Fruit fly (Drosophila melanogaster) Kc167 (cell line): Measurements from ENCODE around the gene CG43954.
A peak's percentile ranks its signal among the peaks of the same experiment; 100 is the strongest.

ENCODE experiments used
- Myc ChIP-seq: fragments of >200 bp; optimal IDR thresholded peaks from 2 replicates; lab custom pipeline; 2017; ENCODE audit warnings: missing external identifiers
- Sin3A ChIP-seq: fragments of >200 bp; optimal IDR thresholded peaks from 2 replicates; lab custom pipeline; 2018; ENCODE audit warnings: missing external identifiers
- h ChIP-seq: fragments of >200 bp; optimal IDR thresholded peaks from 3 replicates; lab custom pipeline; 2018; ENCODE audit warnings: missing external identifiers
- insv ChIP-seq: fragments of >200 bp; optimal IDR thresholded peaks from 3 replicates; lab custom pipeline; 2018; ENCODE audit warnings: missing external identifiers
- psq ChIP-seq: fragments of >200 bp; optimal IDR thresholded peaks from 2 replicates; lab custom pipeline; 2017; ENCODE audit warnings: missing external identifiers
- ttk ChIP-seq: sonication (Bioruptor generic); optimal IDR thresholded peaks from 2 replicates; lab custom pipeline; 2017; ENCODE audit warnings: missing external identifiers

The CG43954 gene

DNA sequence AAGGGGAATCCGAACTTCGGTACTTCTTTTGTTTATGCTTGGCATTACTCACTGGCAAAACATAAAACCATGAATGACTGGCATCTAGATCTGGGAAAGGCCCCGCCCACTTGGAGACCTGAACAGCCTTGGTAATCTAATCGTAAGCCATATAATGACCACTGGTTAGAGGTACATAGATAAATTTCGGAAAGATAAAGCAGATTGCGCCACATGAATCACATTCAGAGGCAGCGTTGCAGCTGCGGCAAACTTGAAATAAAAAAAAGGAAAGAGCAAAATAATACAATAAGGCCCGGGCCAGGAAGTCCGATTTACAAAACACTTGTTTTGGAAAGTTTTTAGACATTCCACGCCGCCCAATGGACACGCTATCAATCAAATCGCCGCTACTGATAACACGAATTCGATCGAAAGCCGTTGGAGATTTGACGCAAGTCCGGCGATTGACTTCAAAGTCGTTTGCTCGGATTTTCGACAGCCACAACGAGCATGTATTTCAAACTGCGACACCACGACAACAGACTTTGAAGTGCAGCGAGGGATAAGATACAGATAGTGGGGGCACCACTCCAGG, 47.2 kb downstream of the CG43954 start:
- no peak for TF ChIP-seq Sin3A (lab: Kevin White, UChicago)

DNA sequence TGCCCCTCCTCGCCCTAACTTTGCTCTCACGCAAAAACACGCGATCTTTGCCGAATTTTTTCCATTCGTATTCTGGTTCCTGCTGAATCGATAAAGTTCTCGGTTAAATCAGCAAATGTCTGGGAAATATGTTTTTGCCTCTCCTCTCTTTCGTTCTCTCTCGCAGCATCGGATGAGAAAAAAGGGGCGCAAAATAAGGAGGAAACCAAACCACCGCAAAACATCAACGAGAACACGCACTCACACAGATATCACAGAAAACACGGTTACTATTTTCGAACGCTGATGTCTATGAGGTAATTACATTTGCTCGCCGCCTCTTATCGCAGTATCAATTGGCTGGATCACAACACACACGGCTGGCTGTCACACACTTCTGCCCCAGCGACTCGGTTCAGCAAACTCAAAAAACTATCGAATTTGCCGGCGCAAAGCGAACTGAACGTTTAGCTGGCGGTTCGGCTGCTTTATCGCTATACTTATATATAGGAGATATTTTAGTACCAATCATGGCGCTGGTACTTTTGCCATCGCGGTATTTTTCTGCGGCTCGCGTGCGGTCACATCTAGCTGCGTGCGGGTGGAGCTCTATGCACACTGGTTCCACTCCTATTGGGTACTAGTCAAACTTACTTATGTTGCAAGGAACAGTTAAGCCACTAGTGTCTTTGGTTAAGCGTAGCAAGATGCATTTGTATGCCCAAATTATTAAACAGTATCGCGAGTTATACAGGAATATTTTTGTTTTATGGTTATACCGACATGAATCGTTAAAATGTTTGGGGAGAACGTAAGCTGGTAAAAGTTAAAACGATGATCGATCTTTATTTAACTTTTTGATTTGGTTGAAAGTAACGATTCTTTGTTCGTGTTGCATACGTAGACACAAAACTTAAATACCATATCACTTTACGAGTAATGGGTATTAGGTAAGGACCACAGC, 50.0 kb downstream of the CG43954 start, which contains the start of gene Baldspot:
TSS of gene Baldspot (minus strand) at position 449 of the 943 bp plus-strand sequence.
- TF ChIP-seq Sin3A (lab: Kevin White, UChicago) (no peak), psq (no peak), h (no peak), Myc (no peak), insv (lab: Kevin White, UChicago) (no peak), ttk (no peak)

DNA sequence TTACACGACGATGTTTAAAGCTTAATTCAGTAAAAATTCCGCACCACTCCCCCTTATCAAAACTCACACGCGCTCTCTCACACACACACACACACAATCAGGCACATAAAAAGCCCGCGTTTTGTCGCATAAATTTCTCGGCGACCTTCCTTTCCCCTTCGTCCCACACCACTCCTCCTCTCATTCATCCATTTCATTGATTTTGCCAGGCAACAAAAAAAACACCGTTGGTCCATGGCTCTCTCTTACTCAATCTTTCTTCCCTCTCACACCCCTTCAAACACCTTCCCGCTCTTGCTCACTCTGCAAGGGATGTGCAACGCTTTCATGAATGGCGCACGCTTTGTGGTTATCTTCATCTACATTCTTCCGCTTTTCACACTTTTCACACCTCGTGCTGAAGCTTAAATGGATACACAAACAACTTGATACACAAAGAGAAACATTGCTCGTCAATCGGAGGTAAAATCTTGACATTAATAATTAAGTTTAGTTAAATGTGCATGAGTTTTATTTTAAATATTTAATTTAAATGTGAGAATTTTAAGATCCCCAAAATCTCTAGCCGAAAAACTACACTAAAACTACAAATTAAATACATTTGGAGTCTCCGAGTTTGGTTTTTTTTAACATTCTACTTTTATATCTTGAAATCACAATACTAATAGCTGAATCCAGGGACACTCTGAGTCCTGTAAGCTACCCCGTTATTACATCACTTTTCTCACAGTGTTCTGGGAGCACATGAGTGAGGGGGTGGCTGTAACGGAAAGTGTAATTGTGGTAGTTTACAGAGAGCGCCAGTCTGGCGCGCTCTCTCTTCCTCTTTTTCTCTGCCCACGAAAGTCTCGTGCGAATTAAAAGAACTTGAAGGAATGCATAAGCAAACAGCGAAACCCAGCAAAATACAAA, 51.3 kb downstream of the CG43954 start:
- TF ChIP-seq Myc (no peak), psq (no peak), insv (lab: Kevin White, UChicago) (no peak)

DNA sequence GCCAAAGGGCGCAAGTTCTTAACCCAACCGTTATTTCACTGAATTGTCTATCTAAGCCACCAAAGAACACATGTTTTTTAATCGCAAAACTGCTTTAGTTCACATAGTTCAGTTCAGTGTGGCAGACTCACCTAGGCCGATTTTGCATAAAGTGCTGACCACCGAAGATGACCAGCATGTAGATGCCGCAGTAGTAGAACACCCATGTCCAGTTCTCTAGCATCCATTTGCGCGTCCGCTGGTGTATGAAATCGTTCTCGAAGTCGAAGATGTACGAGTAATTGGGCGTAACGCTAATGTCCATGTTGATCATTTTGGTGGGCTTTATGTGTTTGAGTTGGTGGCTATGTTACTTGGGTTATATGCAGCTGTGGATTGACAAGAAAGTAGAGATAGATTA, 52.4 kb downstream of the CG43954 start:
- no peak for TF ChIP-seq Sin3A (lab: Kevin White, UChicago)
- no peak for TF ChIP-seq insv (lab: Kevin White, UChicago)
- TF ChIP-seq h = no peak
- TF ChIP-seq psq = no peak
- TF ChIP-seq ttk = no peak
- no peak for TF ChIP-seq Myc

DNA sequence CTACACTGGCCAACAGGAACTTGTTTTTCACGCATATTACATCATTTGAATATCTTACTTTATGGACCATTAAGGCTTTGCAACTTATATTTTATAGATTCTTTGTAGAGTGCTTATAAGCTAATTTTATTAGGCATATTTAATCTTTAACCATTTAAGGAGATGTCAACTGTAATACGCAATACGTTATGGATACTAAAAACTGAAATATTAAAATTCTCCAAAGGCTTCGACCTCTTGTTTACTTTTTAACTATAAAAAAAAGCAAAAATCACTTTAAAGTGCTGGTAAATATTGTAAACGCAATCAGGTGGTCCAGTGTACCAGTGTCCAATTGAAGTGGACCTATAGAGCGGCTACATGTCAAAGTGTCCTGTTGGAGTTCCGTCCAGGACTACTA, 54.5 kb downstream of the CG43954 start:
- TF ChIP-seq ttk = no peak
- TF ChIP-seq Sin3A (lab: Kevin White, UChicago) = no peak
- no peak for TF ChIP-seq Myc
- TF ChIP-seq psq = no peak
- TF ChIP-seq h = no peak
- TF ChIP-seq insv (lab: Kevin White, UChicago) = no peak

DNA sequence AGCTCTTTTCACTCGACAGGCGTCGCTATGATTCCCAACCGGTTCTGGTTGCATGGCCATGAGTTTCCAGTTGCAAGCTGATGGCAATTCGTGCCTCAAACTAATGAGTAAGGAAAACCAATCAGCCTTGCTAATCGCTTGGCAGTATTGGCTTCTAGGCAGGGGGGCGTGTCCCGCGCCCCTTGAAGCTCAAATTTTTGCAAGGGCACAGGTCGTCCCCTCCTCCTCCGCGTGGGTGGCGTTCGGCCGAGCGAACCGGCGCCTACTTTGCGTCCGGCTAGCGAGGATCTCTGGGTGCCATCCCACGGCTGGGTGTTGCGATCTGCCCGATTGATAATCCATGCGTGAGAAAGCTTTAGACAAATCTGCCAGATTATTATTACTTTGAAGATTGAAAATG, 57.8 kb downstream of the CG43954 start:
- TF ChIP-seq ttk (no peak), insv (lab: Kevin White, UChicago) (no peak), Myc (no peak), psq (no peak), Sin3A (lab: Kevin White, UChicago) (no peak), h (no peak)

DNA sequence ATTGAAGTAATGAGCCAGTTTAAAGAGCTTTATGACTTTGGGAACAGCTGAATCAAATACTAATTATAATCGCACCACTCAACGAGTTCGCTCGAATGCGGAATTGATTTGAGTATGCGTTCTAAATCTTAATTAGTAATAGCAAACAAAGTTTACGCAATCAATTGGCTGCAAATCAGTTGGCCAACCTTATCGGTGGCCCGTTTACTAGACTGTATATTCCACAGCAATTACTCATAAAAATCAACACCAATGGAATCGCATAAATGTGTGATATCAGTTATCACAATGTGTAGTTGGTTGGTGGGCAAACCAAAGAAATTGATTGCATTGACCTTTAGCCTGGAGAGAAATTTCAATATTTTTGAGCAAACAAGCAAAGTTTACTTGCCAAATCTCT, 58.9 kb downstream of the CG43954 start:
- no peak for TF ChIP-seq Sin3A (lab: Kevin White, UChicago)
- TF ChIP-seq Myc = no peak
- TF ChIP-seq psq = no peak

DNA sequence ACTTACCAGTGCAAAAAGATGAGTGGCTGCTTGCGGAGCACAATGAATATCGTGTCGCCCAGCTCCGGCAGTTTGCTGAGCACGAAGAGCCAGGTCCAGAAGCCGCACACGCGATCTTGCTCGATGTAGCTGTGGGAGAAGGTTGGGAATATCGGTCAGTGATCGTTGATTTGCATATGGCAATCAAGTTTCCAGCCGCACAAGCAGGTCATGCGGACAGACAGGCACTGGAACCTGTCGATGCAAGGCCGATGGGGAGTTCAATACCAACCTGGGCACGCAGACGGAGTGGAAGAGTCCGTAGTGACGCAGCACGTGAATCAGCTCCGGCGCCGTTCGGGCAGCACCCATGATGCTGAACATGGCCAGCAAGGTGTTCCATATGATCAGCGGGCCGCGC, 60.4 kb downstream of the CG43954 start:
- TF ChIP-seq psq = no peak
- no peak for TF ChIP-seq Myc
- no peak for TF ChIP-seq ttk
- no peak for TF ChIP-seq h
- no peak for TF ChIP-seq insv (lab: Kevin White, UChicago)

DNA sequence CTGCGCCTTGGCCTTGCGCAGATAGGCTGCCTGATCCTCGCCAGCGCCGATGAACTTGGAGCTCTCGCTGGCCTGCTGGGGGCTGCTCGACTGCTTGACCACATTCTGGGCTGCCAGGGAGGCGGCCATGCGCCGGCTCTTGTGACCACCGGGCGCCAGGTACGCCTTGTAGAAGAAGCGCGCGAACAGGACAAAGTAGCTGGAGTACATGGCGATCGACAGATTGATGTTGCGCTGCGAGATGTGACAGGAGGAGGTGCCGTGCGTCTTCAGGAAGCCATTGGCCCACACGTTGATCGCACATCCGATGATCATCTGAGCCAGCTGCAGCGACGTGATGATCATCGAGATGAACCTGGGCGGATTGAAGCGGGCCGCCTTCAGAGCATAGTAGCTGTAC, 61.4 kb downstream of the CG43954 start:
- TF ChIP-seq ttk (no peak), Sin3A (lab: Kevin White, UChicago) (no peak), Myc (no peak), insv (lab: Kevin White, UChicago) (no peak), psq (no peak), h (no peak)

DNA sequence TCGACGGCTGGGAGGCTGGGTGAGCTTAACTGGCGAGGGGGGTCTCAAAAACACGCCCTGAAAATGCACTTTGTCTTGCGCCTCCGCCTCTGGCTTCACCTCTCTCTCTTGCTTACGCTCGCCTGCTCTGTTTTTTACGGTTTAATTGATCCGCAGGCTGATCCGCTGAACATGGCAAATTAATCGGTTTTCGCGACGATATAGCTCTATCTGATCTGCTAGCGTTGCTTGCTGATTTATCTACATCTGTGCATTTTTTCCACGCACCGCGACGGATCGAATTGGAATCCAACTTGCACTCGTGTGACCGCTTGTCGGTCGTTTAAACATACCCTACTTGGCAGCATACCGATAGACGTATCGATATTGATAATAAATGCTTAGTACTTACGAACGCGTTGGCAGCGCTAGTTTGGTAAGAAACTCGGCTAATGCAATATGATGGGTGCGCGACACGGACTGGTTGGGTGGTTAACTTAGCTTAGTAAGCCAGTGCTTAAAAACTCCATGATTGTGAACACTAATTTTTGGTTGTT, 63.8 kb downstream of the CG43954 start, which contains the start of gene Abl:
TSS of gene Abl (minus strand) at position 305 of the 536 bp plus-strand sequence.
- TF ChIP-seq Sin3A (lab: Kevin White, UChicago) = no peak
- TF ChIP-seq ttk = no peak
- TF ChIP-seq Myc = no peak
- TF ChIP-seq insv (lab: Kevin White, UChicago) = no peak
- TF ChIP-seq h = no peak
- no peak for TF ChIP-seq psq

DNA sequence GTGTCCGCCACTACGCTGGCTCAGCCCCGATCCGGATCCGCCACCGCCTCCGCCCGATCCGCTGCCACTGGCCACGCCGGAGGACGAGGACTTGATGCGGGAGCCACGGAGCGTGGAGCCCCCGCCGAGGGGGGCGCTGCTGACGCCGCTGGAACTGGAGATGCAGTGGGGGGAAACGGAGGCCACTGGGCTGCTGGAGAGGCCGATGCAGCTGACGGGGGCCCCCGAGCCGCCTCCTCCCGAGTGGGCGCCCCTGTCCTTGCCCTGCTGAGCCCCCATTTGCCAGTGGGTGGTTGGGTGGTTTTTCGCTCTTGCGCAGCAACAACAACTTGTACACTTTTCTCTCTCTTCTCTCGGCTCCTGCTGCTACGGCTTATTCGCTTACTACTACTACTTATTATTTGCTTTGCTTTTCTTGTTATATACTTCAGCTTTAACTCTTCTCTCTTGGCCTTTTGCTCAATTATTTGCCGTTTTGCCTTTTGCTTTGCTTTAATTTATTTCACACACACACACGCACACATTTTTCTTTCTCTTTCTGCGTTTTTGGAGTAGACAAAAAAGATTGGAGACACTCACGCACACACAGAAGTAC, 64.5 kb downstream of the CG43954 start:
- TF ChIP-seq psq (no peak), ttk (peak; percentile 73)

DNA sequence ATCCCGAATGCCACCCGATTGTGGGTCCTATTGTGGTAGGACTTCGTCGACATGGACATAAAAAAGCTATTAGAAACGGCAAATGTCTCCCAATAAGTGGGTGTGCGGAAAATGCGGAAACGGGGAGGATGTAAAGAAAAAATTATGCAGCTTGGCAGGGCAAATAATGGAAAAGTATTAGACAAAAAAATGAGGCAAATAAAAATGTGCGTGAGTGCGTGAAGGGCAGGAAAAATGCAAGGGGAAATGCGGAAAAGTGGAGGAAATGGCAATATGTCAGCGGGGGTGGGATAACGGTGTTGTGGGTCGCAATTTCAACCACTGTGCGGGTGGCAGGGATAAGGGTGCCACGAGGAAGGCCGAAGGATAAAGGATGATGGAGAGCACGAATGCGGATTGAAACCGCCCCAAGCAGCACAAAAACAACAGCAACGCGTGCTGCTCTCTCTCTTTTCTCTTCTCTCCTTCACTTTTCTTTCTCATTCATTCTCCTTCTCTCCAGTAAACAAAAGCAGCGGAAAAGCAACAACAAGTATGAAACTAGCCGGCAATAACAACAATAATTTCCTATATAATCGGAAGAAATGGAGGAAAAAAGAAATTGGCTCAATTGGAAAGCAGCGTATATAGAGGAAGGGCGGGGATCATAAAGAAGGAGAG, 66.0 kb downstream of the CG43954 start:
- TF ChIP-seq Sin3A (lab: Kevin White, UChicago) (no peak), Myc (no peak), insv (lab: Kevin White, UChicago) (no peak)
